Worm (Caenorhabditis elegans) whole organism, L3 larva: ENCODE data around the gene cyp-37A1.

Experiments
- aly-2 ChIP-seq: fragments of 150-350 bp; optimal IDR thresholded peaks from 2 replicates; lab custom pipeline; 2014; ENCODE audit warnings: missing biosample characterization, missing genetic modification characterization
- ceh-28 ChIP-seq: fragments of 150-350 bp; optimal IDR thresholded peaks from 2 replicates; lab custom pipeline; 2014; ENCODE audit warnings: missing biosample characterization, missing genetic modification reagents, missing genetic modification characterization
- fos-1 ChIP-seq: fragments of 150-350 bp; optimal IDR thresholded peaks from 2 replicates; lab custom pipeline; 2014; ENCODE audit warnings: missing biosample characterization, missing genetic modification characterization
- hmg-11 ChIP-seq: sonication (generic microtip); optimal IDR thresholded peaks from 2 replicates; lab custom pipeline; 2016; ENCODE audit warnings: missing genetic modification characterization, missing compliant biosample characterization
- mml-1 ChIP-seq: fragments of 150-350 bp; sonication (generic microtip); optimal IDR thresholded peaks from 3 replicates; lab custom pipeline; 2014; ENCODE audit warnings: missing biosample characterization, missing genetic modification characterization
- nhr-11 ChIP-seq: fragments of 150-350 bp; optimal IDR thresholded peaks from 2 replicates; lab custom pipeline; 2014; ENCODE audit warnings: missing biosample characterization, missing genetic modification characterization
- nhr-76 ChIP-seq: fragments of 150-350 bp; sonication (generic microtip); optimal IDR thresholded peaks from 5 replicates; lab custom pipeline; 2014; ENCODE audit warnings: missing biosample characterization, missing genetic modification characterization
- ztf-4 ChIP-seq: fragments of 150-350 bp; optimal IDR thresholded peaks from 2 replicates; lab custom pipeline; 2014; ENCODE audit warnings: missing biosample characterization, missing genetic modification characterization

DNA sequence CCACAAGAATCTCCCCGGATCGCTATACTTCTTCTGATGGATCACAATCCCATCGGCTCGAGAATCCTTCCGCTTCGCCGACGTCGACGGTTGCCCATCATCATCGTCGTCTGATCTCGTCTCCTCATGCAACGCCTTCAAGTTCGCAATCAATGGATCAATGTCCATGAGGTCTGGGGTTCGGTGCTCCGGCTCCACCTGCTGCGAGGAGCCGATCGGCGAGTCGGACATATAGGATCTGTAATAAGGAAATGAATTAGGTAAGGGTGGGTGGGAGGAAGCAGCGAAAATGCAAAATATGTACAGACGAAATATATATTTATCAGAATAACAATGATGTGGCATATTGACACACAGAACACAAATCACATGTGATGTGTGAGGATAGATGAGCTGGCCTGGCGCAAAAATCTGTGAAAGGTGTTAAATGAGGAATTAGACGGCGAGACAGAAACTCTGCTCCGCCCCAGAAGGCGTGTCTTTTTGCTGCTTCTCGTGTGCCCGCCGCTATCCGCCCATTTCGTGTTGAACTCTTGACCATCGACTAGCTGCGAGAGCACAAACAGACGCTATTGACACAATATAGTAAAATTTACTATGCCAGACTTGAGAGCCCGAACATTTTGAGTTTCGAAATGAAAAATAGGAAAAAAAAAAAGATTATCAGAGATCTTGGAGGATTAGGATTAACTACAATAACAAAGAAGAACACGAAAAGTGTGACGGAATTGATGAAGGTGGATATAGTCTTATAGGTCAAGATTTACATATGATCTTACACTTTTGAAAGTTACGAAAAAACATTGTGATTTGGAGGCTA lies 20.9 kb upstream of the cyp-37A1 start:
- no peak for TF ChIP-seq hmg-11 (tag; lab: Kevin White, UChicago)
- no peak for TF ChIP-seq ztf-4
- no peak for TF ChIP-seq fos-1
- TF ChIP-seq ceh-28 (tag; lab: Kevin White, UChicago) = no peak
- no peak for TF ChIP-seq nhr-76 (tag; lab: Kevin White, UChicago)
- no peak for TF ChIP-seq nhr-11 (tag; lab: Kevin White, UChicago)
- no peak for TF ChIP-seq aly-2 (tag; lab: Kevin White, UChicago)
- TF ChIP-seq mml-1 (tag; lab: Kevin White, UChicago) = no peak
